Worm (Caenorhabditis elegans) whole organism, L4 larva: Measurements from ENCODE around the gene ugt-7.
A peak's percentile ranks its signal among the peaks of the same experiment; 100 is the strongest.

Experiments
- D1046.2 ChIP-seq: fragments of 200-800 bp; sonication (Bioruptor generic); IDR thresholded peaks from 2 replicates; pipeline ENCODE4 v1.3.6; 2022; ENCODE audit warnings: missing genetic modification characterization, missing compliant biosample characterization
- R02D3.7 ChIP-seq: fragments of 150-350 bp; sonication (generic microtip); optimal IDR thresholded peaks from 3 replicates; lab custom pipeline; 2014; ENCODE audit warnings: missing biosample characterization, missing genetic modification characterization
- ama-1 ChIP-seq: fragments of 150-350 bp; optimal IDR thresholded peaks from 2 replicates; lab custom pipeline; 2014; ENCODE audit warnings: inconsistent platforms, mixed read lengths
- attf-4 ChIP-seq: sonication (generic microtip); optimal IDR thresholded peaks from 3 replicates; lab custom pipeline; 2017; ENCODE audit warnings: missing biosample characterization, missing genetic modification characterization
- ces-1 ChIP-seq: fragments of 150-350 bp; sonication (generic microtip); optimal IDR thresholded peaks from 4 replicates; lab custom pipeline; 2014; ENCODE audit warnings: missing biosample characterization, missing genetic modification reagents, missing genetic modification characterization
- fkh-10 ChIP-seq: fragments of 150-350 bp; optimal IDR thresholded peaks from 2 replicates; lab custom pipeline; 2014; ENCODE audit warnings: missing biosample characterization, missing genetic modification reagents, missing genetic modification characterization
- fos-1 ChIP-seq: fragments of 150-350 bp; optimal IDR thresholded peaks from 2 replicates; lab custom pipeline; 2014; ENCODE audit warnings: missing biosample characterization, missing genetic modification characterization
- hif-1 ChIP-seq, 2 experiments: sonication (generic microtip); optimal IDR thresholded peaks; 2 replicates each; lab custom pipeline; 2016 to 2017; ENCODE audit warnings: missing compliant biosample characterization in 2 of 2, missing genetic modification characterization in 2 of 2, missing genetic modification reagents in 2 of 2, missing genotype in 2 of 2, mild to moderate bottlenecking in 1 of 2
- jun-1 ChIP-seq: fragments of 150-350 bp; optimal IDR thresholded peaks from 2 replicates; lab custom pipeline; 2014; ENCODE audit warnings: missing biosample characterization, missing genetic modification reagents, missing genetic modification characterization
- lin-13 ChIP-seq: fragments of 150-350 bp; optimal IDR thresholded peaks from 2 replicates; lab custom pipeline; 2014; ENCODE audit warnings: missing biosample characterization, missing genetic modification reagents, missing genetic modification characterization
- lin-15B ChIP-seq: fragments of 150-350 bp; sonication (generic microtip); optimal IDR thresholded peaks from 3 replicates; lab custom pipeline; 2014; ENCODE audit warnings: missing biosample characterization, missing genetic modification characterization
- nhr-6 ChIP-seq: fragments of 150-350 bp; optimal IDR thresholded peaks from 2 replicates; lab custom pipeline; 2014; ENCODE audit warnings: missing biosample characterization, missing genetic modification characterization
- pqm-1 ChIP-seq: sonication (generic microtip); optimal IDR thresholded peaks from 2 replicates; lab custom pipeline; 2017; ENCODE audit warnings: missing biosample characterization, missing genetic modification characterization
- spr-1 ChIP-seq: sonication (generic microtip); optimal IDR thresholded peaks from 2 replicates; lab custom pipeline; 2016; ENCODE audit warnings: mild to moderate bottlenecking, missing genetic modification characterization, missing compliant biosample characterization

ce11 chrV:5033099-5033498 lies 32.7 kb upstream of the ugt-7 start, which contains the start of gene K11D12.13:
- no peak for TF ChIP-seq attf-4 (tag; lab: Kevin White, UChicago)
- TF ChIP-seq jun-1 (tag; lab: Kevin White, UChicago): no peak
- TF ChIP-seq pqm-1 (tag; lab: Kevin White, UChicago): no peak
- no peak for TF ChIP-seq ama-1 (lab: Kevin White, UChicago)
- TF ChIP-seq ces-1 (GFP tag; lab: Kevin White, UChicago): no peak
- TF ChIP-seq D1046.2: no peak
- no peak for TF ChIP-seq lin-15B (tag; lab: Kevin White, UChicago)
- no peak for TF ChIP-seq spr-1 (tag; lab: Kevin White, UChicago)
- no peak for TF ChIP-seq lin-13
- TF ChIP-seq R02D3.7 (tag; lab: Kevin White, UChicago): no peak
- no peak for TF ChIP-seq nhr-6
- no peak for TF ChIP-seq fkh-10 (GFP tag; lab: Kevin White, UChicago)
- TF ChIP-seq hif-1 (tag; optimal IDR thresholded peaks at IDR 0.05; lab: Kevin White, UChicago): peak in 1 of 2 experiments; percentile 6
- no peak for TF ChIP-seq fos-1 (tag; lab: Kevin White, UChicago)
